Worm (Caenorhabditis elegans): ENCODE data around the gene Y61A9LA.3.
"Not testable (repeated sequence)": the region's sequence is repeated elsewhere in the genome, so short reads cannot be mapped to it uniquely, and the experiment has no call there.

The Y61A9LA.3 gene

DNA sequence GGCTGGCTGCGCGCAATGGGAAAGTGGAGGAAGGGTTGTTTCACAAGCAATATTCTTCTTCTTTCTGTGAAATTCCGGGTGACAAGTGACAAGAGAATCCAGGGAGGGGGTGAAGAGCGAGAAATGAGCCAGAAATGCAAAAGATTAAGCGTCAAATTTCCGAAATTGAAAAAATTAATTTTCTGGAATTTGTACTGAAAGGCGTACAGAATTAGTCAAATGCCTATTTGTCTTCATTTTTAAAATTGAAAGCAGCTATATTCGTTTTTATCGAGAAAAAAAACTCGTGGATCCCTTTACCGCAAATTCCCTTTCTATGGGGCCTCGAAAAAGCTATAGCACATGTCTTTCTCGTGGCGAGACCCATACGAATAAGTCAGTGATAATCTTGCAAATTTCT, 35.2 kb upstream of the Y61A9LA.3 start:
- TF ChIP-seq sea-1 (GFP tag; conservative IDR thresholded peaks at IDR 0.05): no peak
- TF ChIP-seq F13C5.2 (tag; optimal IDR thresholded peaks at IDR 0.05): no peak
- peak; percentile 43; the same call in 1 of the 2 replicates for TF ChIP-seq pes-1 (GFP tag; IDR thresholded peaks at IDR 0.05)
- peak; percentile 12 for TF ChIP-seq ceh-36 (tag; optimal IDR thresholded peaks at IDR 0.05)

DNA sequence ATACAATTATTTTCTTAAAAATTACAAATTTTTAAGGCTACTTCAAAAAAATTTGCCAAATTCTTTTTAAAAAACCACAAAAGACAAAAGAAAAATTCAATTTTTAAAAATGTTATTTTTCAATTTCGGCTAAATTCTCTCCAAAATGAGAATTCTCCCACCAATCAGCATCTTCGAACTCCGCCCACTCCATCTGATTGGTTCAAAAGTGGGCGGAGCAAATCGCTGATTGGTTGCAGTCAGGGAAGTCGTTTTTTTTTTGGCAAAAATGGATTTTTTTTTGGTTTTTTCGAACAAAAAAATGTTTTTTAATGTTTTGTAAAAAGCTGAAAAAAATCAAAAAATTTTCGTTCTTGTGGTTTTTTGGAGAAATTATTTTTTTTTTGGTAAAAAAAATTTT, 31.1 kb upstream of the Y61A9LA.3 start:
- no peak for TF ChIP-seq aly-1 (tag; optimal IDR thresholded peaks at IDR 0.05)
- TF ChIP-seq ets-7 (tag; optimal IDR thresholded peaks at IDR 0.05): no peak
- no peak for TF ChIP-seq ama-1 (optimal IDR thresholded peaks at IDR 0.05)
- TF ChIP-seq B0310.2 (tag; optimal IDR thresholded peaks at IDR 0.05): no peak

DNA sequence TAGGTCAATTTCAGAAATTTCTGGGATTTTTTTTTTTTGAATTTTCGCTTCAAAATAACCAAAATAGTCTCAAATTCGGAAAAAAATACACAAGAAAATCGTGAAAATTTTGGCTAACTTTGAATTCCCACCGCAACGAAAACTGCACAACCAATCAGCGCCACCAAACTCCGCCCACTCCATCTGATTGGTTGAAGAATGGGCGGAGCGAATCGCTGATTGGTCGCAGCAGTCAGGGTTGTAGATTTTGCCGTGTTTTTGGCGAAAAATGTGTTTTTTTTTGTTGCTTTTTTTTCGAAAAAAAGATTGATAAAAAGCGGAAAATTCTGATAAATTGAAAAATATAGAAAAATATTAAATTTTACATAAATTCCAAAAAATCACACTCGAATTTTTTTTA, 24.1 kb upstream of the Y61A9LA.3 start:
- TF ChIP-seq ets-7 (tag; optimal IDR thresholded peaks at IDR 0.05) (no peak), F13C5.2 (tag; optimal IDR thresholded peaks at IDR 0.05) (no peak), pes-1 (GFP tag; IDR thresholded peaks at IDR 0.05) (no peak)

DNA sequence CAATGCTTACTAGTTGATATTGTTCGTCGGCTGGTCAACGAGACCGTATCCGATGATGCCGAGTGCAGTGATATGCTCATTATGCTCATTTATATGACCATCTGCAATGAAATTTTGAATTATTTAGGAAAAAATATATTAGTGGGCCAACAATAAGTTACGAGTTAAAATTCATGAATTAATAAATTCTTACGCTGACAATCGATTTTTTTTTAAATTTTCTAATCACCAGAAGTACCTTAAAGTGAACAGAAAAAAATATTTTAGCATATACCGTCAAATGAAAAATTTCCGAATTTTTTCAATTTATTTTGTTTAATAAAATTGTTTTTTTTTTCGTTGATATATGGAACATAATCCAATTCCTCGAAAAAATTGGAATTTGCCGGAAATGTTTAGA, 21.7 kb upstream of the Y61A9LA.3 start, which contains the start of gene sos-1:
Gene sos-1 (minus strand): TSS at position 101 of the 400 bp plus-strand sequence.
- no peak for TF ChIP-seq aly-1 (tag; optimal IDR thresholded peaks at IDR 0.05)
- TF ChIP-seq B0310.2 (tag; optimal IDR thresholded peaks at IDR 0.05): no peak
- TF ChIP-seq hnd-1 (tag; optimal IDR thresholded peaks at IDR 0.05): no peak
- no peak for TF ChIP-seq hmg-4 (GFP tag; optimal IDR thresholded peaks at IDR 0.05)
- no peak for TF ChIP-seq F13C5.2 (tag; optimal IDR thresholded peaks at IDR 0.05)
- TF ChIP-seq tra-4 (tag; optimal IDR thresholded peaks at IDR 0.05): no peak

DNA sequence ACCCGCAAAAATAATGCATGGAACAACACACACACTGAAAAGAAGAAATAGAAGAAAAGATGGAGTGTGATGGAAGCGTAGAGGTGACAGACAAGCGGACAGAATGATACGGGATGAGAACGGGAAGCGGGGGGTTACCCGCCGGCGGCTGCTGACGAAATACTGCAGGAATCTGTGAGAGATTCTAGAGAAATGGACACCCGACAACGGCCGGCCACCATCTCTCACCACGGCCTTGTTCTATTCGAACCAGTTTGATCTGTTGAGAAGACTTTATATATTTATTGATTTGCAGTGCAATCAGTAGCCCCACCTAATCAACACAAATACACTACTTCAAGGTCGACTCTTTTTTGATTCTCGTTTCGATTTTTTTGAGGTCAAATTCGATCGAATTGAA, 20.5 kb upstream of the Y61A9LA.3 start:
- TF ChIP-seq tbx-37 (GFP tag; conservative IDR thresholded peaks at IDR 0.05) (no peak), flt-1 (GFP tag; IDR thresholded peaks at IDR 0.05) (no peak), ceh-13 (GFP tag; optimal IDR thresholded peaks at IDR 0.05) (no peak), hmbx-1 (tag; optimal IDR thresholded peaks at IDR 0.05) (no peak), hnd-1 (tag; optimal IDR thresholded peaks at IDR 0.05) (no peak), hmg-4 (GFP tag; optimal IDR thresholded peaks at IDR 0.05) (peak; percentile 12), tbx-11 (GFP tag; IDR thresholded peaks at IDR 0.05) (no peak), ceh-36 (tag; optimal IDR thresholded peaks at IDR 0.05) (no peak), F13C5.2 (tag; optimal IDR thresholded peaks at IDR 0.05) (peak; percentile 17), sea-1 (GFP tag; conservative IDR thresholded peaks at IDR 0.05) (no peak), ets-7 (tag; optimal IDR thresholded peaks at IDR 0.05) (no peak)

DNA sequence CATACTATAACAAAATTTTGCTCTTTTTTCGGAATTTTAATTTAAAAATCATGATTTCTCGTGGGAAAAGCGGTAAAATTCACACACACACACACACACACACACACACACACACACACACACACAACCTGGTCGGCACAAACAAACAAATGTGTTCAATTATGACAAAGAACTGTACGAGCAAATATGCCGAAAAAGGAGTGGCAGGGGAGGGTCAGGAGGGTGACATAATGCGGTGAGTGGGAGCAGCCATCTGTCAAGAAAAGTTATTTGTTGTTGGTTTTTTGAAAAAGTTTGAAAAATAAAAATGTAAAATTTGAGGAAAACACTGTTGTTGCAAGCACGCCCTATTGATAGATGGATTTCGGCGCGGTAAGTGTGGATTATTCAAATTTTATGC, 19.0 kb upstream of the Y61A9LA.3 start:
- no peak for TF ChIP-seq aly-1 (tag; optimal IDR thresholded peaks at IDR 0.05)
- no peak for TF ChIP-seq ceh-13 (GFP tag; optimal IDR thresholded peaks at IDR 0.05)
- TF ChIP-seq flt-1 (GFP tag; IDR thresholded peaks at IDR 0.05): no peak
- TF ChIP-seq tbx-37 (GFP tag; conservative IDR thresholded peaks at IDR 0.05): no peak
- no peak for TF ChIP-seq tra-4 (tag; optimal IDR thresholded peaks at IDR 0.05)
- TF ChIP-seq ama-1 (optimal IDR thresholded peaks at IDR 0.05): no peak
- no peak for TF ChIP-seq F13C5.2 (tag; optimal IDR thresholded peaks at IDR 0.05)
- TF ChIP-seq hnd-1 (tag; optimal IDR thresholded peaks at IDR 0.05): no peak
- TF ChIP-seq pes-1 (GFP tag; IDR thresholded peaks at IDR 0.05): no peak
- TF ChIP-seq ceh-36 (tag; optimal IDR thresholded peaks at IDR 0.05): no peak
- TF ChIP-seq hmbx-1 (tag; optimal IDR thresholded peaks at IDR 0.05): no peak
- no peak for TF ChIP-seq sea-1 (GFP tag; conservative IDR thresholded peaks at IDR 0.05)
- no peak for TF ChIP-seq scrt-1 (GFP tag; IDR thresholded peaks at IDR 0.05)
- no peak for TF ChIP-seq tbx-11 (GFP tag; IDR thresholded peaks at IDR 0.05)

DNA sequence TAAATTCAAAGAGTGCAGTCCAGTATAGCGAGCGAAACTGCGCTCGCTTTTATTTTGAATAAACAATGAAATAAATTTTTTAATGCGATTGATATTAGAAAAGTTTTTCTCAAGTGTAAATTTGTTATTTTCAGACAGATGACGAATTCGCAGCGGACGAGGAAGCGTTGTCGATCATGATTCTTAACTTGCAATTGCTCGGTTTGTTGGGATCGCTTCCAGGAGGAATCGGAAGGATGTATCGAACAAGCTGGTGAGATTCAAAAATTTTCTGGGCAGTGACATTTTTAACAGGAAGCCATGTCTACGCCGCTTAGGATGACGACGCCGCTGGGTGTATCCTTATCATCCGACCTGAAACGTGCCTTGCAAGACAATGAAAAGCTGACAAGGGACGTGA, 17.4 kb upstream of the Y61A9LA.3 start, which contains the start of gene Y61A9LA.12:
Gene Y61A9LA.12 (plus strand): TSS at position 301 of the 400 bp plus-strand sequence.
- not testable (repeated sequence) for TF ChIP-seq aly-1 (tag; optimal IDR thresholded peaks at IDR 0.05); F13C5.2 (tag; optimal IDR thresholded peaks at IDR 0.05); ama-1 (optimal IDR thresholded peaks at IDR 0.05)

DNA sequence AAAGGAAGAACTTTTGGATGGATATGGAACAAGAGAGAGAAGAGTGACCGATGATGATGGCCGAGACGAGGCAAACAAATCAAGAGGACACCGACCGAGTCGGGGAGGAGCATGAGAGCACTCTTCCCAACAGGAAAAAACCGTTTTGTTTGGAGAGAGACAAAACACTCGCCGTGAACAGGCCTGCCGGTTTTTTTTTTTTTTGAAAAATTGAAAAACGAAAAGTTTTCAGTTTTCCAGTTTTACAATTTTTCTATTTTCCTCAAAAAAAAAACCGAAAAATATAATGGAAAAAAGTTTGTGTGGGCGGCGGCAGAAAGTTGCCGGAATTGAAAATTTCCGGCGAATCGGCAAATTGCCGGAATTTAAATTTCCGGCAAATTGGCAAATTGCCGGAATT, 11.2 kb upstream of the Y61A9LA.3 start, which contains the start of gene Y61A9LA.7:
Gene Y61A9LA.7 (minus strand): TSS at position 101 of the 400 bp plus-strand sequence.
- TF ChIP-seq ama-1 (optimal IDR thresholded peaks at IDR 0.05): no peak
- no peak for TF ChIP-seq pes-1 (GFP tag; IDR thresholded peaks at IDR 0.05)
- no peak for TF ChIP-seq sea-1 (GFP tag; conservative IDR thresholded peaks at IDR 0.05)
- TF ChIP-seq flt-1 (GFP tag; IDR thresholded peaks at IDR 0.05): no peak
- no peak for TF ChIP-seq tbx-37 (GFP tag; conservative IDR thresholded peaks at IDR 0.05)
- no peak for TF ChIP-seq ets-7 (tag; optimal IDR thresholded peaks at IDR 0.05)

DNA sequence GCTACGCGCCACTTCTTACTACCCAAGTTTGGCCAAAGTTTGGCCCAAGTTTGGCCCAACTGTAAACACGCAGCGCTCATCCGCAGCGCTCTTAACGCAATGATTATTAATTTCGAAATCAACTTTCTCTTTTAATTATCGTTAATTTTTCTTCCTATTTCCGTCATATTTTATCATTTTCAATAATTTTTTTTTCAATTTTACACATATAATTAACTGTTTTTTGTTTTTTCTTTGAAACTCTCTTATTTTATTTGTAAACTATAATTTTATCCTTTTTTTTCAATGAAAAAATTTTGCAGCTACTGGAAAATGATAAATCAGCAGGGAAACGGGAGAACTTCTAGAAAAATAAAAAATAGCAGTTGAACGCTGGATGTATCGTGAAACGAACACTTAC, 10.5 kb upstream of the Y61A9LA.3 start, which contains the start of gene Y61A9LA.4:
Gene Y61A9LA.4 (plus strand): TSS at position 301 of the 400 bp plus-strand sequence.
- TF ChIP-seq ets-7 (tag; optimal IDR thresholded peaks at IDR 0.05); aly-1 (tag; optimal IDR thresholded peaks at IDR 0.05); scrt-1 (GFP tag; IDR thresholded peaks at IDR 0.05): not testable (repeated sequence)

DNA sequence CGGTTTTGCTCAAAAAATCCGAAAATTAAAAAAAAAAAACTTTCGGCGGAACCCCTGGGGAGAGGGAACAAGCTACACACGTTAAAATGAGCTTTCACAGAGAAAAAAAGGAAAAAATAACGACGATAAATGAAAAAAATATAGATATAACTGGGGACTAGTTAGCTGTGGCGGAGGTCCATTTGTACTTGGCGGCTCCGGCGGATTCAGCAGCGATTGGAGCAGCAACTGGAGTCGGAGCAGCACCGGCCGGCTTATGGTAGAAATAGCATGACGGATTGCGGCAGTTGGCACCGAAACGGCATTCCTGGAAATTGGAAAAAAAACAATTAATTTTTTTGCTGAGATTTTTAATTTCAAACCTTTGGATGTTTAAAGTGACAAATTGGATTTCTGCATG, 8.4 kb upstream of the Y61A9LA.3 start:
- TF ChIP-seq ets-7 (tag; optimal IDR thresholded peaks at IDR 0.05) (no peak), hnd-1 (tag; optimal IDR thresholded peaks at IDR 0.05) (no peak), ama-1 (optimal IDR thresholded peaks at IDR 0.05) (no peak), ceh-36 (tag; optimal IDR thresholded peaks at IDR 0.05) (no peak), tbx-37 (GFP tag; conservative IDR thresholded peaks at IDR 0.05) (no peak), aly-1 (tag; optimal IDR thresholded peaks at IDR 0.05) (no peak), B0310.2 (tag; optimal IDR thresholded peaks at IDR 0.05) (no peak), flt-1 (GFP tag; IDR thresholded peaks at IDR 0.05) (no peak), tra-4 (tag; optimal IDR thresholded peaks at IDR 0.05) (no peak), tbx-11 (GFP tag; IDR thresholded peaks at IDR 0.05) (no peak), hmbx-1 (tag; optimal IDR thresholded peaks at IDR 0.05) (no peak), ceh-13 (GFP tag; optimal IDR thresholded peaks at IDR 0.05) (no peak), sea-1 (GFP tag; conservative IDR thresholded peaks at IDR 0.05) (no peak), scrt-1 (GFP tag; IDR thresholded peaks at IDR 0.05) (no peak), hmg-4 (GFP tag; optimal IDR thresholded peaks at IDR 0.05) (no peak), F13C5.2 (tag; optimal IDR thresholded peaks at IDR 0.05) (no peak), pes-1 (GFP tag; IDR thresholded peaks at IDR 0.05) (no peak)
